Worm (Caenorhabditis elegans) whole organism, L4 larva: ENCODE data around the gene arl-1.

Source experiments
- F44E2.7 ChIP-seq: fragments of 200-800 bp; sonication (Bioruptor generic); IDR thresholded peaks from 2 replicates; pipeline ENCODE4 v2.1.2; 2022; ENCODE audit warnings: missing genetic modification characterization, missing compliant biosample characterization
- T26A8.4 ChIP-seq: fragments of 200-800 bp; sonication (Bioruptor generic); IDR thresholded peaks from 2 replicates; pipeline ENCODE4 v1.3.6; 2022; ENCODE audit warnings: missing genetic modification characterization, missing compliant biosample characterization
- Y105C5A.15 ChIP-seq: fragments of 200-800 bp; sonication (Bioruptor generic); IDR thresholded peaks from 2 replicates; pipeline ENCODE4 v1.3.6; 2022; ENCODE audit warnings: missing genetic modification characterization, missing compliant biosample characterization
- Y48G9A.11 ChIP-seq: fragments of 200-800 bp; sonication (Bioruptor generic); IDR thresholded peaks from 2 replicates; pipeline ENCODE4 v1.3.6; 2022; ENCODE audit warnings: missing genetic modification reagents, missing genetic modification characterization, missing compliant biosample characterization
- Y5F2A.4 ChIP-seq: fragments of 200-800 bp; sonication (Bioruptor generic); optimal IDR thresholded peaks from 2 replicates; lab custom pipeline; 2018; ENCODE audit warnings: mild to moderate bottlenecking, missing genetic modification characterization, missing compliant biosample characterization
- Y75B8A.6 ChIP-seq: fragments of 200-800 bp; sonication (Bioruptor generic); IDR thresholded peaks from 2 replicates; pipeline ENCODE4 v1.3.6; 2022; ENCODE audit warnings: missing genetic modification reagents, missing genetic modification characterization, missing compliant biosample characterization
- aha-1 ChIP-seq: fragments of 150-350 bp; peaks from one replicate; lab custom pipeline; 2014; ENCODE audit warnings: missing biosample characterization, missing genetic modification characterization
- aly-2 ChIP-seq: sonication (generic microtip); optimal IDR thresholded peaks from 2 replicates; lab custom pipeline; 2018; ENCODE audit warnings: missing biosample characterization, missing genetic modification characterization
- attf-4 ChIP-seq: sonication (generic microtip); optimal IDR thresholded peaks from 3 replicates; lab custom pipeline; 2017; ENCODE audit warnings: missing biosample characterization, missing genetic modification characterization
- ces-1 ChIP-seq: fragments of 150-350 bp; sonication (generic microtip); optimal IDR thresholded peaks from 4 replicates; lab custom pipeline; 2014; ENCODE audit warnings: missing biosample characterization, missing genetic modification reagents, missing genetic modification characterization
- ctbp-1 ChIP-seq: fragments of 200-800 bp; sonication (Bioruptor generic); IDR thresholded peaks from 2 replicates; pipeline ENCODE4 v1.3.6; 2022; ENCODE audit warnings: missing genetic modification reagents, missing genetic modification characterization, missing compliant biosample characterization
- daf-19 ChIP-seq: fragments of 200-800 bp; sonication (Bioruptor generic); conservative IDR thresholded peaks from 2 replicates; pipeline ENCODE4 v1.3.6; 2022; ENCODE audit warnings: missing genetic modification characterization, missing compliant biosample characterization
- daf-8 ChIP-seq: fragments of 200-800 bp; sonication (Bioruptor generic); IDR thresholded peaks from 2 replicates; pipeline ENCODE4 v1.3.6; 2022; ENCODE audit warnings: missing genetic modification characterization, missing compliant biosample characterization
- dmd-9 ChIP-seq: fragments of 200-800 bp; sonication (Bioruptor generic); IDR thresholded peaks from 2 replicates; pipeline ENCODE4 v1.3.6; 2022; ENCODE audit warnings: missing genetic modification reagents, missing genetic modification characterization, missing compliant biosample characterization
- dve-1 ChIP-seq: sonication (generic microtip); optimal IDR thresholded peaks from 2 replicates; lab custom pipeline; 2017; ENCODE audit warnings: antibody characterized with exemption, mild to moderate bottlenecking, missing genetic modification characterization, missing compliant biosample characterization; ENCODE audit not compliant: insufficient read depth
- egl-43 ChIP-seq: fragments of 200-800 bp; sonication (Bioruptor generic); IDR thresholded peaks from 2 replicates; pipeline ENCODE4 v1.3.6; 2022; ENCODE audit warnings: missing genetic modification reagents, missing genetic modification characterization, missing compliant biosample characterization
- fkh-10 ChIP-seq: fragments of 150-350 bp; optimal IDR thresholded peaks from 2 replicates; lab custom pipeline; 2014; ENCODE audit warnings: missing biosample characterization, missing genetic modification reagents, missing genetic modification characterization
- hif-1 ChIP-seq, 2 experiments: sonication (generic microtip); optimal IDR thresholded peaks; 2 replicates each; lab custom pipeline; 2016 to 2017; ENCODE audit warnings: missing compliant biosample characterization in 2 of 2, missing genetic modification characterization in 2 of 2, missing genetic modification reagents in 2 of 2, missing genotype in 2 of 2, mild to moderate bottlenecking in 1 of 2
- hlh-11 ChIP-seq: fragments of 200-800 bp; sonication (Bioruptor generic); optimal IDR thresholded peaks from 2 replicates; lab custom pipeline; 2018; ENCODE audit warnings: mild to moderate bottlenecking, missing genetic modification characterization, missing compliant biosample characterization
- lin-1 ChIP-seq: fragments of 200-800 bp; sonication (Bioruptor generic); IDR thresholded peaks from 2 replicates; pipeline ENCODE4 v1.3.6; 2022; ENCODE audit warnings: missing genetic modification reagents, missing genetic modification characterization, missing compliant biosample characterization
- lin-13 ChIP-seq: fragments of 150-350 bp; optimal IDR thresholded peaks from 2 replicates; lab custom pipeline; 2014; ENCODE audit warnings: missing biosample characterization, missing genetic modification reagents, missing genetic modification characterization
- lin-15B ChIP-seq: fragments of 150-350 bp; sonication (generic microtip); optimal IDR thresholded peaks from 3 replicates; lab custom pipeline; 2014; ENCODE audit warnings: missing biosample characterization, missing genetic modification characterization
- lsy-2 ChIP-seq, 2 experiments: fragments of 150-350 bp in 1 of 2; sonication (generic microtip) in 1 of 2; optimal IDR thresholded peaks; 2 replicates each; lab custom pipeline; 2014 to 2017; ENCODE audit warnings: missing biosample characterization in 2 of 2, missing genetic modification characterization in 2 of 2
- mep-1 ChIP-seq: fragments of 150-350 bp; sonication (generic microtip); optimal IDR thresholded peaks from 3 replicates; lab custom pipeline; 2014; ENCODE audit warnings: missing biosample characterization, missing genetic modification characterization
- mes-2 ChIP-seq: sonication (generic microtip); optimal IDR thresholded peaks from 2 replicates; lab custom pipeline; 2016; ENCODE audit warnings: missing genotype, mild to moderate bottlenecking, missing genetic modification characterization, missing compliant biosample characterization; ENCODE audit not compliant: poor library complexity, severe bottlenecking
- mxl-2 ChIP-seq: fragments of 200-800 bp; sonication (Bioruptor generic); conservative IDR thresholded peaks from 2 replicates; pipeline ENCODE4 v1.3.6; 2022; ENCODE audit warnings: missing genetic modification reagents, missing genetic modification characterization, missing compliant biosample characterization
- nhr-102 ChIP-seq: sonication (generic microtip); optimal IDR thresholded peaks from 2 replicates; lab custom pipeline; 2016; ENCODE audit warnings: mild to moderate bottlenecking, missing genetic modification characterization, moderate library complexity, missing compliant biosample characterization
- nhr-11 ChIP-seq: fragments of 150-350 bp; optimal IDR thresholded peaks from 2 replicates; lab custom pipeline; 2014; ENCODE audit warnings: missing biosample characterization, missing genetic modification characterization
- nhr-25 ChIP-seq: sonication (generic microtip); optimal IDR thresholded peaks from 2 replicates; lab custom pipeline; 2017; ENCODE audit warnings: missing genetic modification characterization, mild to moderate bottlenecking, missing compliant biosample characterization, antibody characterized with exemption, moderate library complexity, borderline replicate concordance; ENCODE audit not compliant: insufficient read depth
- nhr-48 ChIP-seq: sonication (generic microtip); optimal IDR thresholded peaks from 2 replicates; lab custom pipeline; 2016; ENCODE audit warnings: mild to moderate bottlenecking, missing genetic modification characterization, missing compliant biosample characterization
- pqm-1 ChIP-seq: sonication (generic microtip); optimal IDR thresholded peaks from 2 replicates; lab custom pipeline; 2017; ENCODE audit warnings: missing biosample characterization, missing genetic modification characterization
- rbr-2 ChIP-seq: sonication (generic microtip); optimal IDR thresholded peaks from 2 replicates; lab custom pipeline; 2016; ENCODE audit warnings: missing genotype, missing genetic modification characterization, missing compliant biosample characterization
- unc-62 ChIP-seq, 3 experiments: fragments of 150-350 bp in 1 of 3; sonication (generic microtip); optimal IDR thresholded peaks in 2 of 3; peaks in 1 of 3; 1 replicate in 1 of 3; 2 replicates in 2 of 3; lab custom pipeline; 2014 to 2017; ENCODE audit warnings: missing biosample characterization in 3 of 3, missing genetic modification characterization in 3 of 3, missing genetic modification reagents in 3 of 3, missing genotype in 1 of 3

arl-1 gene

ce11 chrII:8585036-8585627 is 3.3 kb downstream of the arl-1 start, which contains the start of gene F54C9.11 (continued):
- TF ChIP-seq nhr-48 (tag; lab: Kevin White, UChicago): peak; percentile 51
- TF ChIP-seq F44E2.7 (GFP tag; lab: Robert Waterston, UW): no peak
- TF ChIP-seq Y5F2A.4 (GFP tag; lab: Kevin White, UChicago): no peak
- TF ChIP-seq rbr-2 (tag; lab: Kevin White, UChicago): peak; percentile 18
- peak; percentile 43; the same call in 1 of the 2 replicates for TF ChIP-seq ctbp-1 (GFP tag; lab: Robert Waterston, UW)
- TF ChIP-seq hif-1 (tag; optimal IDR thresholded peaks at IDR 0.05; lab: Kevin White, UChicago): peak in 1 of 2 experiments; percentile 24
- peak; percentile 53 for TF ChIP-seq mep-1

- TF ChIP-seq aha-1 (tag; lab: Kevin White, UChicago) (peak; percentile 73), mxl-2 (no peak), nhr-102 (no peak), nhr-25 (tag; lab: Kevin White, UChicago) (peak; percentile 51), daf-8 (no peak)
- TF ChIP-seq, all 104 proteins: peak for 2
Measured at ce11 chrII:8585921-8586320, 4.1 kb downstream of the arl-1 start.

- TF ChIP-seq lin-13 (GFP tag; lab: Kevin White, UChicago): no peak
- TF ChIP-seq nhr-11 (tag; lab: Kevin White, UChicago): no peak
- peak; percentile 86 for TF ChIP-seq ces-1 (GFP tag; lab: Kevin White, UChicago)
- no peak for TF ChIP-seq T26A8.4 (GFP tag; lab: Robert Waterston, UW)
- peak; percentile 26 for TF ChIP-seq fkh-10 (GFP tag; lab: Kevin White, UChicago)
- peak in 1 of 2 experiments; percentile 85 for TF ChIP-seq unc-62 (GFP tag; optimal IDR thresholded peaks at IDR 0.05 in 1 of 2; lab: Kevin White, UChicago)
- no peak for TF ChIP-seq unc-62 (tag; optimal IDR thresholded peaks at IDR 0.05; lab: Kevin White, UChicago)
- TF ChIP-seq dmd-9 (GFP tag; lab: Robert Waterston, UW): no peak
- no peak for TF ChIP-seq nhr-102
- TF ChIP-seq attf-4 (tag; lab: Kevin White, UChicago): no peak
- TF ChIP-seq dve-1 (tag; lab: Kevin White, UChicago): peak; percentile 13
- TF ChIP-seq egl-43 (GFP tag; lab: Robert Waterston, UW): no peak
- TF ChIP-seq hlh-11 (tag; lab: Kevin White, UChicago): no peak
- peak; percentile 8 to 14 for TF ChIP-seq lsy-2 (tag; optimal IDR thresholded peaks at IDR 0.05; lab: Kevin White, UChicago)
- TF ChIP-seq aha-1 (tag; lab: Kevin White, UChicago): peak; percentile 94
- TF ChIP-seq lin-1 (GFP tag; lab: Robert Waterston, UW): no peak
- TF ChIP-seq Y105C5A.15 (GFP tag; lab: Robert Waterston, UW): no peak
- TF ChIP-seq mes-2 (tag; lab: Kevin White, UChicago): no peak
- no peak for TF ChIP-seq daf-19 (GFP tag; lab: Robert Waterston, UW)
- no peak for TF ChIP-seq lin-15B (tag; lab: Kevin White, UChicago)
Measured at ce11 chrII:8587660-8588230, 5.9 kb downstream of the arl-1 start.

ce11 chrII:8588442-8588841 is 6.6 kb downstream of the arl-1 start:
- TF ChIP-seq Y48G9A.11 (GFP tag; lab: Robert Waterston, UW) (no peak), aha-1 (tag; lab: Kevin White, UChicago) (peak; percentile 41), aly-2 (tag; lab: Kevin White, UChicago) (no peak), Y75B8A.6 (no peak), pqm-1 (no peak)
- TF ChIP-seq, all 104 proteins: peak for 1
